Fruit fly (Drosophila melanogaster) whole organism, pupa: ENCODE results near the gene Vha55.

ENCODE experiments used
- CG14655 ChIP-seq: fragments of 200-800 bp; sonication (Bioruptor generic); optimal IDR thresholded peaks from 3 replicates; lab custom pipeline; 2017; ENCODE audit warnings: mild to moderate bottlenecking, missing biosample characterization, missing genetic modification reagents, missing genetic modification characterization
- CG17806 ChIP-seq: fragments of 200-800 bp; sonication (Bioruptor generic); optimal IDR thresholded peaks from 2 replicates; lab custom pipeline; 2018; ENCODE audit warnings: missing biosample characterization, mild to moderate bottlenecking, missing genetic modification characterization, moderate library complexity
- CG32121 ChIP-seq: fragments of 200-800 bp; sonication (Bioruptor generic); IDR thresholded peaks from 2 replicates; pipeline ENCODE4 v1.3.6; 2022; ENCODE audit warnings: missing biosample characterization, missing genetic modification characterization
- CG8159 ChIP-seq: fragments of 200-800 bp; sonication (Bioruptor generic); optimal IDR thresholded peaks from 3 replicates; lab custom pipeline; 2018; ENCODE audit warnings: missing biosample characterization, mild to moderate bottlenecking, missing genetic modification characterization, moderate library complexity
- Ets98B ChIP-seq: fragments of 200-800 bp; sonication (Bioruptor generic); IDR thresholded peaks from 2 replicates; pipeline ENCODE4 v1.3.6; 2022; ENCODE audit warnings: missing biosample characterization, missing genetic modification characterization
- gl ChIP-seq: fragments of 200-800 bp; sonication (Bioruptor generic); optimal IDR thresholded peaks from 2 replicates; lab custom pipeline; 2018; ENCODE audit warnings: missing biosample characterization, mild to moderate bottlenecking, missing genetic modification characterization
- rn ChIP-seq: fragments of 200-800 bp; sonication (Bioruptor generic); IDR thresholded peaks from 2 replicates; pipeline ENCODE4 v1.3.6; 2022; ENCODE audit warnings: missing biosample characterization, missing genetic modification characterization

- TF ChIP-seq Ets98B (GFP tag; lab: Robert Waterston, UW) = no peak
- TF ChIP-seq CG17806 = no peak
- TF ChIP-seq rn (GFP tag; lab: Robert Waterston, UW) = no peak
- TF ChIP-seq gl = no peak
- no peak for TF ChIP-seq CG14655 (GFP tag; lab: Kevin White, UChicago)
- no peak for TF ChIP-seq CG32121
- TF ChIP-seq CG8159 (tag; lab: Kevin White, UChicago) = no peak
Observed at dm6 chr3R:12650537-12650936, 22.9 kb upstream of the Vha55 start.
